Fruit fly (Drosophila melanogaster): ENCODE results near the gene CG32270.
A peak's percentile ranks its signal among the peaks of the same experiment; 100 is the strongest.

The CG32270 gene

DNA sequence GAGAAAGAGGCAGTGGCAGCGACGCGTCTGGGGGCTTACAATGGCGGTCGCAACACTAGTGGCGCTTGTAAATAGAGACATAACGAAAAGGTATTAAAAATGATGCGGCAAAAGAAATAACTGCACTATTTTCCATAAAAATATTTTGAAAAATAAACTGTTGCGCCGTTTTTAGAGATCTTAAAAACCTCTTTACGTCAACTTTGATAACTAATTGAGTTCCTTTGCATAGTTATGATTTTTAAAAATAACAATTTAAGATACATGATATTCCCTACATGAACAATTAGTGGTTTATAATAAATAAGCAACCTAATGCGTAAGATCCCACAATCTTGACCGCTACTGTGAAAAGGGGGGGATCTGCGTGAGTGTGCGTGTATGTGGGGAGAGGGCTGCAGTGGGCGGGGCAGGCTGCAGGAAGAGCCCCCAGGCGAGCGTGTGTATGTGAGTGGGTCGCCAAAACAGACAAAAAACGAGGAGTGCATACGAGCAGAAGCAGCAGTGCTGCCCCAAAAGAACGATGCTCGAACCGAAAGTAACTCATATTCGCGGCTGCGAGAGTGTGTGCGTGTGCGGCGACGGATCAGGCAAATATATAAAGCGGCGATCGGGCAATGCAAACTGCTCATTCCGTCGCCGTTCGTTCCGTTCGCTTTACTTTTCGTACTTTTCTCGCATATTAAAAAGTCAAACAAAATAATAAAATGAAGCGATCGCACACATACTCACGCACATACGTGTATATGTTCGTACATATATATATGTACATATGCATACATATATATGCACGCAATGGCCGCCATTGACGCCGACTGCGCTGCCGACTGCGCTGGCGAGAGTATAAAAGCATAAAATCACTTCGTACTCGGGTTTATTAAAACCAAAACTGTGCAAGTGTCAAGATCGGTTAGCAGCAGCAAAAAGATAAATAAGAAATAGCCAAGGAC lies 40.2 kb upstream of the CG32270 start (continued):
- TF ChIP-seq so (GFP tag; IDR thresholded peaks at IDR 0.05) (peak; percentile 74; the same call in 1 of the 3 replicates), CG14667 (GFP tag; IDR thresholded peaks at IDR 0.05) (0 out of 2 replicates have a peak, but pooled peaks have one; percentile 12), Dp (GFP tag; optimal IDR thresholded peaks at IDR 0.05) (no peak), nmo (GFP tag; optimal IDR thresholded peaks at IDR 0.05) (peak; percentile 74), Ets97D (GFP tag; optimal IDR thresholded peaks at IDR 0.05) (no peak), gem (tag; optimal IDR thresholded peaks at IDR 0.05) (peak; percentile 45), ham (GFP tag; IDR thresholded peaks at IDR 0.05) (no peak), Xrp1 (GFP tag; IDR thresholded peaks at IDR 0.05) (no peak), CG18262 (tag; optimal IDR thresholded peaks at IDR 0.05) (peak; percentile 53), CG1233 (GFP tag; optimal IDR thresholded peaks at IDR 0.05) (peak; percentile 28), CG11695 (GFP tag; IDR thresholded peaks at IDR 0.05) (0 out of 3 replicates have a peak, but pooled peaks have one; percentile 25), tup (GFP tag; optimal IDR thresholded peaks at IDR 0.05) (no peak), D19A (tag; optimal IDR thresholded peaks at IDR 0.05) (peak; percentile 19), MESR4 (GFP tag; optimal IDR thresholded peaks at IDR 0.05) (no peak), Fer2 (tag; optimal IDR thresholded peaks at IDR 0.05) (no peak), ATbp (GFP tag; optimal IDR thresholded peaks at IDR 0.05) (peak; percentile 35), toy (GFP tag; IDR thresholded peaks at IDR 0.05) (no peak), Mes4 (GFP tag; optimal IDR thresholded peaks at IDR 0.05) (no peak), CG8478 (optimal IDR thresholded peaks at IDR 0.05) (no peak), tna (GFP tag; IDR thresholded peaks at IDR 0.05; ENCODE audit: partially characterized antibody) (no peak), CG33213 (GFP tag; optimal IDR thresholded peaks at IDR 0.05) (no peak), Atf3 (GFP tag; optimal IDR thresholded peaks at IDR 0.05) (no peak), CG15479 (GFP tag; optimal IDR thresholded peaks at IDR 0.05) (no peak), luna (GFP tag; optimal IDR thresholded peaks at IDR 0.05) (no peak), CG17328 (GFP tag; IDR thresholded peaks at IDR 0.05) (no peak), CG17612 (GFP tag; IDR thresholded peaks at IDR 0.05) (no peak), row (GFP tag; IDR thresholded peaks at IDR 0.05) (peak; percentile 54), btn (GFP tag; optimal IDR thresholded peaks at IDR 0.05) (no peak), Dbx (GFP tag; IDR thresholded peaks at IDR 0.05) (no peak), sqz (GFP tag; optimal IDR thresholded peaks at IDR 0.05) (no peak), h (optimal IDR thresholded peaks at IDR 0.05) (no peak), seq (GFP tag; IDR thresholded peaks at IDR 0.05) (peak; percentile 53), crp (GFP tag; optimal IDR thresholded peaks at IDR 0.05) (no peak), CG2678 (tag; optimal IDR thresholded peaks at IDR 0.05) (peak; percentile 50), CG11696 (GFP tag; IDR thresholded peaks at IDR 0.05) (peak; percentile 61; the same call in 1 of the 2 replicates), CG8290 (GFP tag; optimal IDR thresholded peaks at IDR 0.05) (no peak), CG8290 (tag; optimal IDR thresholded peaks at IDR 0.05) (no peak), bbx (GFP tag; IDR thresholded peaks at IDR 0.05; ENCODE audit: partially characterized antibody) (no peak), ind (GFP tag; optimal IDR thresholded peaks at IDR 0.05) (peak; percentile 45), CrebB (tag; optimal IDR thresholded peaks at IDR 0.05) (no peak), nom (GFP tag; optimal IDR thresholded peaks at IDR 0.05) (peak; percentile 95), CG43689 (GFP tag; IDR thresholded peaks at IDR 0.05) (no peak), CG10274 (GFP tag; optimal IDR thresholded peaks at IDR 0.05) (no peak), CG11723 (GFP tag; optimal IDR thresholded peaks at IDR 0.05) (peak; percentile 27), gt (GFP tag; IDR thresholded peaks at IDR 0.05) (no peak), her (GFP tag; optimal IDR thresholded peaks at IDR 0.05) (no peak), ase (GFP tag; IDR thresholded peaks at IDR 0.05) (no peak), aop (GFP tag; IDR thresholded peaks at IDR 0.05) (no peak), ken (GFP tag; IDR thresholded peaks at IDR 0.05) (no peak), CG17802 (tag; optimal IDR thresholded peaks at IDR 0.05) (no peak)
